Fruit fly (Drosophila melanogaster): ENCODE data around the gene ru.

Gene ru

DNA sequence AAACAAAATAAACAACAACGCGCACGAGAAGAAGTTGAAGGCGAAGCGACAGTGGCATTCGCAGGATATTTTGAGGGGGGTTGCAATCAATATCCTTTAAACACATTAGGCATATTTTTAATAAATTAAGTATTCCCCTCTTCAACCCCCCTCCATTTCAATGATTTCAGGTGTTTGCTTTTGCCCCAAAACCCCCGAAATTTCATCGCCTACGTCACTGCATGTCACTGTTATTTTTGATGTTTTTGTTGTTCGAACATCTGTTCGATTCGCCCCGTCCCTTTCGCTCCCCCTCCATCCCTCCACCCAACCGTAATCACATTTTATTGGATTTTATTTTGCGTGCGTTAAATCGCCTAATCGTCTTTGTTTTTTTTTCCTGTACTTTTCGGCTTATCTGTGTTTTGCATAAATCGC is 2.2 kb upstream of the ru start (continued):
- TF ChIP-seq CG9817 (tag; optimal IDR thresholded peaks at IDR 0.05) (peak; percentile 47), Hey (tag; optimal IDR thresholded peaks at IDR 0.05) (no peak), Dbx (GFP tag; IDR thresholded peaks at IDR 0.05) (peak; percentile 84), Ptx1 (GFP tag; IDR thresholded peaks at IDR 0.05) (peak; percentile 85), zfh1 (GFP tag; IDR thresholded peaks at IDR 0.05) (peak; percentile 97)

- TF ChIP-seq ac (GFP tag; optimal IDR thresholded peaks at IDR 0.05), result no peak
- TF ChIP-seq Kr (GFP tag; optimal IDR thresholded peaks at IDR 0.05), result no peak
- 0 out of 3 replicates have a peak, but pooled peaks have one; percentile 42 for TF ChIP-seq CG34422 (GFP tag; IDR thresholded peaks at IDR 0.05)
- peak; percentile 51 for TF ChIP-seq Sox102F (GFP tag; optimal IDR thresholded peaks at IDR 0.05)
- peak; percentile 2 for TF ChIP-seq dmrt11E (tag; optimal IDR thresholded peaks at IDR 0.05)
- no peak for TF ChIP-seq BtbVII (GFP tag; optimal IDR thresholded peaks at IDR 0.05)
- no peak for TF ChIP-seq Usf (GFP tag; optimal IDR thresholded peaks at IDR 0.05)
- peak; percentile 29; the same call in 1 of the 2 replicates for TF ChIP-seq ap (GFP tag; IDR thresholded peaks at IDR 0.05)
- peak in 1 of 2 experiments; percentile 44 for TF ChIP-seq dpn (GFP tag; optimal IDR thresholded peaks at IDR 0.05)
- TF ChIP-seq CG15011 (GFP tag; optimal IDR thresholded peaks at IDR 0.05), result no peak
- TF ChIP-seq CG2120 (GFP tag; optimal IDR thresholded peaks at IDR 0.05), result no peak
- no peak for TF ChIP-seq ham (GFP tag; IDR thresholded peaks at IDR 0.05)
- TF ChIP-seq Lhr (GFP tag; optimal IDR thresholded peaks at IDR 0.05), result no peak
- peak; percentile 3 for TF ChIP-seq Mad (GFP tag; optimal IDR thresholded peaks at IDR 0.05)
- TF ChIP-seq sisA (GFP tag; IDR thresholded peaks at IDR 0.05), result peak; percentile 23; the same call in 1 of the 2 replicates
- peak; percentile 18 for TF ChIP-seq CG17385 (GFP tag; optimal IDR thresholded peaks at IDR 0.05)
- TF ChIP-seq lab (GFP tag; optimal IDR thresholded peaks at IDR 0.05), result peak; percentile 38
- no peak for TF ChIP-seq CG3995 (GFP tag; optimal IDR thresholded peaks at IDR 0.05)
- TF ChIP-seq pnt (GFP tag; optimal IDR thresholded peaks at IDR 0.05), result peak; percentile 10
- no peak for TF ChIP-seq jing (GFP tag; optimal IDR thresholded peaks at IDR 0.05)
- TF ChIP-seq esg (GFP tag; conservative IDR thresholded peaks at IDR 0.05), result peak; percentile 29; the same call in 1 of the 2 replicates
- peak; percentile 17 for TF ChIP-seq ATbp (GFP tag; optimal IDR thresholded peaks at IDR 0.05)
- peak; percentile 27; the same call in 1 of the 3 replicates for TF ChIP-seq row (GFP tag; IDR thresholded peaks at IDR 0.05)
- TF ChIP-seq stwl (tag; optimal IDR thresholded peaks at IDR 0.05), result no peak
- no peak for TF ChIP-seq oc (tag; optimal IDR thresholded peaks at IDR 0.05)
- TF ChIP-seq Xbp1 (GFP tag; optimal IDR thresholded peaks at IDR 0.05), result peak; percentile 42
- TF ChIP-seq gsb-n (tag; optimal IDR thresholded peaks at IDR 0.05), result no peak
- no peak for TF ChIP-seq CG6854 (GFP tag; optimal IDR thresholded peaks at IDR 0.05)
- peak; percentile 22 for TF ChIP-seq CG30431 (GFP tag; optimal IDR thresholded peaks at IDR 0.05)
- no peak for TF ChIP-seq CG10147 (GFP tag; optimal IDR thresholded peaks at IDR 0.05)
- 0 out of 2 replicates have a peak, but pooled peaks have one; percentile 19 for TF ChIP-seq CG31441 (GFP tag; IDR thresholded peaks at IDR 0.05)
- no peak for TF ChIP-seq CG10462 (GFP tag; optimal IDR thresholded peaks at IDR 0.05)
- TF ChIP-seq CG13424 (tag; optimal IDR thresholded peaks at IDR 0.05), result peak; percentile 4
- no peak for TF ChIP-seq hkb (optimal IDR thresholded peaks at IDR 0.05)
- TF ChIP-seq hkb (GFP tag; IDR thresholded peaks at IDR 0.05), result peak; percentile 43; the same call in 1 of the 2 replicates
- no peak for TF ChIP-seq repo (GFP tag; optimal IDR thresholded peaks at IDR 0.05)
- TF ChIP-seq CG4820 (GFP tag; optimal IDR thresholded peaks at IDR 0.05), result peak; percentile 26
- TF ChIP-seq CG18599 (GFP tag; optimal IDR thresholded peaks at IDR 0.05), result peak; percentile 16
- no peak for TF ChIP-seq PHDP (tag; optimal IDR thresholded peaks at IDR 0.05)
- peak; percentile 4 to 13 for TF ChIP-seq Pdp1 (GFP tag; optimal IDR thresholded peaks at IDR 0.05)
- TF ChIP-seq CG7839 (tag; optimal IDR thresholded peaks at IDR 0.05), result peak; percentile 43
- no peak for TF ChIP-seq pzg (GFP tag; optimal IDR thresholded peaks at IDR 0.05)
- peak; percentile 3 for TF ChIP-seq ewg (GFP tag; optimal IDR thresholded peaks at IDR 0.05)
- peak; percentile 44; the same call in 1 of the 3 replicates for TF ChIP-seq ci (GFP tag; IDR thresholded peaks at IDR 0.05)
Measured at dm6 chr3L:1370939-1371338, 511 bp downstream of the ru start.

All from whole organism, embryonic.